Fruit fly (Drosophila melanogaster): ENCODE results near the gene Dpm2.
A peak's percentile ranks its signal among the peaks of the same experiment; 100 is the strongest.

Dpm2 gene

dm6 chr3L:3343260-3343659 lies 23.9 kb downstream of the Dpm2 start (continued):
- TF ChIP-seq ss (GFP tag; optimal IDR thresholded peaks at IDR 0.05): peak; percentile 8 to 13
- TF ChIP-seq CG4318 (GFP tag; optimal IDR thresholded peaks at IDR 0.05): peak; percentile 7
- TF ChIP-seq Eip75B (GFP tag; optimal IDR thresholded peaks at IDR 0.05): peak; percentile 69
- no peak for TF ChIP-seq Gug (GFP tag; IDR thresholded peaks at IDR 0.05)
- TF ChIP-seq dac (GFP tag; optimal IDR thresholded peaks at IDR 0.05): no peak
- peak; percentile 65 for TF ChIP-seq Blimp-1 (GFP tag; optimal IDR thresholded peaks at IDR 0.05)
- peak; percentile 6 for TF ChIP-seq CG3032 (tag; optimal IDR thresholded peaks at IDR 0.05)
- peak; percentile 85 for TF ChIP-seq CG34406 (GFP tag; optimal IDR thresholded peaks at IDR 0.05)
- TF ChIP-seq vri (GFP tag; optimal IDR thresholded peaks at IDR 0.05): peak; percentile 55
- TF ChIP-seq net (GFP tag; optimal IDR thresholded peaks at IDR 0.05): peak; percentile 63
- TF ChIP-seq Smox (GFP tag; optimal IDR thresholded peaks at IDR 0.05): peak; percentile 88
- peak; percentile 41 for TF ChIP-seq Hr4 (GFP tag; optimal IDR thresholded peaks at IDR 0.05)
- TF ChIP-seq CG9139 (GFP tag; optimal IDR thresholded peaks at IDR 0.05): no peak
- TF ChIP-seq CG11294 (GFP tag; IDR thresholded peaks at IDR 0.05): no peak
- peak; percentile 62 for TF ChIP-seq Ets21C (GFP tag; optimal IDR thresholded peaks at IDR 0.05)
- TF ChIP-seq CG6163 (GFP tag; IDR thresholded peaks at IDR 0.05): no peak
- peak; percentile 42 for TF ChIP-seq CG15336 (GFP tag; IDR thresholded peaks at IDR 0.05)

dm6 chr3L:3344528-3344927 lies 25.2 kb downstream of the Dpm2 start:
- TF ChIP-seq vri (GFP tag; optimal IDR thresholded peaks at IDR 0.05) (peak; percentile 45), CG7368 (GFP tag; optimal IDR thresholded peaks at IDR 0.05) (no peak), fkh (GFP tag; optimal IDR thresholded peaks at IDR 0.05) (peak; percentile 52), CG6854 (GFP tag; optimal IDR thresholded peaks at IDR 0.05) (peak; percentile 7), CG32006 (GFP tag; optimal IDR thresholded peaks at IDR 0.05) (no peak), svp (GFP tag) (peak; percentile 47)

dm6 chr3L:3346294-3346693 lies 26.9 kb downstream of the Dpm2 start:
- peak; percentile 24 for TF ChIP-seq fkh (GFP tag; optimal IDR thresholded peaks at IDR 0.05)
- no peak for TF ChIP-seq dsx (GFP tag; optimal IDR thresholded peaks at IDR 0.05; ENCODE audit: poor library complexity, severe bottlenecking)

dm6 chr3L:3348956-3349824 lies 29.8 kb downstream of the Dpm2 start:
- TF ChIP-seq fkh (GFP tag; optimal IDR thresholded peaks at IDR 0.05): peak; percentile 31
- TF ChIP-seq CG11762 (GFP tag; optimal IDR thresholded peaks at IDR 0.05; ENCODE audit: insufficient read depth): no peak
- peak; percentile 36; the same call in 1 of the 3 replicates for TF ChIP-seq eg (GFP tag; IDR thresholded peaks at IDR 0.05)
- TF ChIP-seq vri (GFP tag; optimal IDR thresholded peaks at IDR 0.05): peak; percentile 70
- TF ChIP-seq CG3919 (GFP tag; optimal IDR thresholded peaks at IDR 0.05): no peak
- TF ChIP-seq achi (GFP tag; optimal IDR thresholded peaks at IDR 0.05): no peak
- TF ChIP-seq net (GFP tag; optimal IDR thresholded peaks at IDR 0.05): peak; percentile 16
- TF ChIP-seq CG6808 (GFP tag; optimal IDR thresholded peaks at IDR 0.05): peak; percentile 6

dm6 chr3L:3349825-3350123 lies 30.4 kb downstream of the Dpm2 start:
- TF ChIP-seq CG34406 (GFP tag; optimal IDR thresholded peaks at IDR 0.05) (no peak), CG6854 (GFP tag; optimal IDR thresholded peaks at IDR 0.05) (no peak), CG6808 (GFP tag; optimal IDR thresholded peaks at IDR 0.05) (no peak), pdm3 (GFP tag; optimal IDR thresholded peaks at IDR 0.05) (no peak), achi (GFP tag; optimal IDR thresholded peaks at IDR 0.05) (no peak), cyc (GFP tag; optimal IDR thresholded peaks at IDR 0.05) (no peak), Hr39 (GFP tag; optimal IDR thresholded peaks at IDR 0.05) (no peak), lz (GFP tag; optimal IDR thresholded peaks at IDR 0.05) (no peak), spab (GFP tag; optimal IDR thresholded peaks at IDR 0.05) (no peak), Met (GFP tag; optimal IDR thresholded peaks at IDR 0.05) (no peak), Sox14 (GFP tag; optimal IDR thresholded peaks at IDR 0.05) (no peak), ss (GFP tag; optimal IDR thresholded peaks at IDR 0.05) (no peak), Blimp-1 (GFP tag; optimal IDR thresholded peaks at IDR 0.05) (no peak), fd85E (GFP tag; optimal IDR thresholded peaks at IDR 0.05) (no peak), CG10631 (GFP tag; optimal IDR thresholded peaks at IDR 0.05) (no peak)
